Fruit fly (Drosophila melanogaster): ENCODE measurements around the gene ssx.

DNA sequence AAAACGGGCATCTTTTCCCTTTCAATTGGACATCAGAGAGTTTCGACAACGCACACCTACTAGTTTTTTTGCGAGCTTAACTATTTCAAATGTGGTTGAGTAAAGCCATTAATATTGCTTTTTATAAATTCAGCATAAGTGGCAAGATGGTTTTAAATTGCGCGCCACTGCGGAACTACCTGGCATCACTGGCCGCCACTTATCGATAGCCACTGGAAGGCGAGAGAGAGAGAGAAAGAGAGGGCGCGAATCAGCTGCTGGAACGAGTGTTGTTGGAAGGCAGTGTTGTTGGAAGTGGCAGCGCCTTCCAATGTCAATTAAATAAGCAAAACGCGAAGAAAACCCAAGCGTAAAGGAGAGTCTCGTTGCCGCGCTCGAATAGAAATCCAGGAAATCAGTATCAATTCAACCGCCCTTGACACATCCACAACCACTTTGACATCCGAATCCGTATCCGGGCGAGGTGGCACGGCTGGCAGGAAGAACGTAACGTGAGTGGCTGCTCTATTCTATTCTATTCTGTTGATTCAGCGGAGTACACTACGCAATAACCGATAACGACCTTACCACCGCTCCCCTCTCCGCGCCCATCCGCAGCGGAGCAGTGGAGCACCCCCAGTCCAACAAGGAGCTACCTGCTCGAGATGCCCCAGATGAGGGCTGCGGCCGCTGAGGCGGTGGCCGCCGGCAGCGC is 5.0 kb downstream of the ssx start, which contains the start of gene AMPKalpha:
- no peak for TF ChIP-seq EcR (GFP tag; optimal IDR thresholded peaks at IDR 0.05)
- no peak for TF ChIP-seq usp (GFP tag; optimal IDR thresholded peaks at IDR 0.05)
